Worm (Caenorhabditis elegans): Measurements from ENCODE around the gene srbc-78.

The srbc-78 gene

DNA sequence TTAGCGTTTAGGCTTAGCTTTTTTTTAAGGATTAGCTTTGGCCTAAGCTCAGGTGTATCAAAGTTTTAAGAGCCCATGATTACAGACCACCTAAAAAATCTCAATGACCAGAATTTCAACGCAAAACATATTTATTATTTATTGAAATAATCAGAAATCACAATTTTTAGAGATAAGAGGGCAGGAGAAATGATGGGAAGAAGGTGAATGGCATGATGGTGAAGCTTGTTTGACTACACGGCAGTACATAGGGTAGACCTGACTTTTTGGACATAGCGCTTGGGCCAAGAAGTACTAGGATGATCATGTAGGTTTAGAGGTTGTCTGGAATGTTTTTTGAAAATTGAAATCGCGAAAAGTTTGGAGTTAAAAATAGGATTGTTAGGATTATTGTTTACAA is 10.6 kb upstream of the srbc-78 start:
- TF ChIP-seq him-1 (tag; optimal IDR thresholded peaks at IDR 0.05): no peak
- no peak for TF ChIP-seq dao-5 (tag; optimal IDR thresholded peaks at IDR 0.05)

- no peak for TF ChIP-seq dao-5 (tag; optimal IDR thresholded peaks at IDR 0.05)
- no peak for TF ChIP-seq him-1 (tag; optimal IDR thresholded peaks at IDR 0.05)
- no peak for TF ChIP-seq W03F9.2 (tag; optimal IDR thresholded peaks at IDR 0.05)
Measured at ce11 chrV:20498980-20499379, 10.0 kb upstream of the srbc-78 start, which contains the start of gene dct-16. Gene dct-16, minus strand, starts transcription at chrV:20499057.

ce11 chrV:20497537-20497936 is 8.5 kb upstream of the srbc-78 start:
- TF ChIP-seq dao-5 (tag; optimal IDR thresholded peaks at IDR 0.05) (no peak), W03F9.2 (tag; optimal IDR thresholded peaks at IDR 0.05) (no peak), him-1 (tag; optimal IDR thresholded peaks at IDR 0.05) (no peak)

DNA sequence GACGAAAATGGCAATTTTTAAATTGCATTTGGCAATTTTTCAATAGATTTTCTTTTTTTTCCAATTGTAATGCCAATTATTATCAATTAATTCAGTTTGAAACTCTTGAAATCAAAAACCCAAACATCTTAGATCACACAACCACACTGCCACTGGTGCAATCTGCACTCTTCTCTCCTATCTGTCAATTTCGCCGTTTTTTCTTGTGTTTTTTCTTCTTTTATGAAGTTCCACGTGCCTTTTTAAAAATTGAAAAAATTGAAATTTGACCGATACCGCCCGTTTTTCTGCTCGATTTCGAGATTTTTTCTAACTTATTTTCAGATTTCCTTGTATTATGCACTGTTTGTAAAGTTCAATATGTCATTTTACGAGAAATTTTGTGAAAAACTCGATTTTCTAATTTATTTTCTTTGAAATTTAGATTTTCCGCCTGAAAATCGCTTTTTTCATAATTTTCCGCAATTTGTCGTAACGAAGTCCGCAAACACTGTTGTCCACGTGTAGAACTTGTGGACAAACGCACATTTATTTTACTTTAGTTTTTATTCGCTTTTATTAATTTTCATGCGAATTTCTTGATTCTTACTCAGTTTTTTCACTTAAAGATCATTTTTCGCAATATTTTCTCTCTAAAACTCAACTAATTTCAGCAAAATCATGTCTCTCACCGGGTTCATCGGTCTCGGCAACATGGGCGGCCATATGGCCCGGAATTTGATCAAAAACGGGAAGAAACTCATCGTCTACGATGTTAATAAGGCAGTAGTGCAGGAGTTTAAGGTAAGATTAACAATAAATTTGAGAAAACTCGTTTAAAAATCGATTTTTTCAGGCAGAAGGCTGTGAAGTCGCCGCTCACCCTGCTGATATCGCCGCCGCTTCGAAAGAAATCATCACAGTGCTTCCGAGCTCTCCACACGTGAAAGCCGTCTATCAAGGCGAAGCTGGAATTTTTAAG is 4.5 kb upstream of the srbc-78 start, which contains the start of gene B0250.5:
TSS of gene B0250.5 (plus strand) at position 654 of the 961 bp plus-strand sequence.
- no peak for TF ChIP-seq him-1 (tag; optimal IDR thresholded peaks at IDR 0.05)
- no peak for TF ChIP-seq W03F9.2 (tag; optimal IDR thresholded peaks at IDR 0.05)

DNA sequence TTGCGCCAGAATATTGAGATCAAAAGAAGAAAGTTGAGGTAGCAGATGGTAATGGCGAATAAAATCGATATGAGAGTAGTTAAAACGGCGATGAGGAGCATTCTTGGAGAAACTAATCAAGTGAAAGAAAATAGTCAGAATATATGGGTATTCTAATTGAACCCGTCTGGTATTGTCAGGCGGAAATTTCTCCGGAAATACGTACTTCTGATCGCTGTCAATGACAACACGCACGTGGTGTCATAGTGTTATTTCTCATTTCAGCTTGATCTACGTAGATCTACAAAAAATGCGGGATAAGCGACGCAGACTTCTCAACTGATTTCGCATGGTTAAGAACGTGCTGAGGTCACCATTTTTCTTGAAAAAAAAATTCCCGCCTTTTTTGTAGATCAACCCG is 3.4 kb upstream of the srbc-78 start, which contains the start of gene srbc-79:
TSS of gene srbc-79 (minus strand) at position 101 of the 400 bp plus-strand sequence.
- TF ChIP-seq W03F9.2 (tag; optimal IDR thresholded peaks at IDR 0.05) (no peak), him-1 (tag; optimal IDR thresholded peaks at IDR 0.05) (no peak), dao-5 (tag; optimal IDR thresholded peaks at IDR 0.05) (no peak)

ce11 chrV:20486549-20486948 is 2.5 kb downstream of the srbc-78 start:
- TF ChIP-seq W03F9.2 (tag; optimal IDR thresholded peaks at IDR 0.05) (no peak), him-1 (tag; optimal IDR thresholded peaks at IDR 0.05) (no peak)

DNA sequence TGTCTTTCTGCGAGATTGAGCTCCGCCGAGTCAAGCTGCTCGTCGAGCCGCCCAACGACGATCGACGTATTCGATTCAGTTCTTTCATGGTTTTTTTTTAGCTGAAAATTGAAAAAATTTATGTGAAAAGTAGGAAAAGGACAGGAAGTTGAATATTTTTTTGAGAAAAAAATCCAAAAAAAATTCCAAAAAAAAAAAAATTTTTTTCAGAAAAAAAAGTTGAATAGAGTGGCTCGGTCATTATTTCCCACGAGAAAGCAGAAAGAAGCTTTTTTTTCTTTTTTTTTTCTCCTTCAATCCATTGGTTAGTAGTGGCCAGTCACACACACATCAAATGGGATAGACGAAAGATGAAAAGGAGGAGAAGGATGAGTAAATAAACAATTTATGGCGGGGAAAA is 3.7 kb downstream of the srbc-78 start, which contains the start of gene dhcr-7:
TSS of gene dhcr-7 (minus strand) at position 101 of the 400 bp plus-strand sequence.
- TF ChIP-seq W03F9.2 (tag; optimal IDR thresholded peaks at IDR 0.05): no peak
- no peak for TF ChIP-seq him-1 (tag; optimal IDR thresholded peaks at IDR 0.05)
- TF ChIP-seq dao-5 (tag; optimal IDR thresholded peaks at IDR 0.05): no peak

DNA sequence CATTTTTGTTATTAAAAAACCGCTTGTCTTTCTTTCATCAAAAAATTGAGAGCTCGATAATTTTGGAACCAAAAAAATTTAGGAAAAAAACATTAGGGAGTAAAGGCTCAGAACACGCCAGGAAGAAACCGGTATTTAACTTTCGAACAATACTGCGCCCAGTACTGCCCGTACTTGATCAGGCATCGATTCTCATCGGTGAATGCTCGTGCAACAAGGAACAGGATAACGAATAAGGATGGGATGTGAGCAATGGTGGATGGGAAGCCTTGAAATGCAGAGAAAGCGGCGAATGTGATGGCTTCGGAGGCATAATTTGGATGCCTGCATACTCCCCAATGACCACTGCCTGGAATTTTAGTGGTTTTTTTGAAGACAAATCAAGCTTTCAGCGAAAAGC is 8.2 kb downstream of the srbc-78 start:
- TF ChIP-seq him-1 (tag; optimal IDR thresholded peaks at IDR 0.05) (no peak), W03F9.2 (tag; optimal IDR thresholded peaks at IDR 0.05) (no peak), dao-5 (tag; optimal IDR thresholded peaks at IDR 0.05) (no peak)

ce11 chrV:20479013-20479739 is 9.8 kb downstream of the srbc-78 start, which contains the start of the genes calf-1 and rpl-2:
Gene calf-1, minus strand, starts transcription at chrV:20479089.
Gene rpl-2, plus strand, starts transcription at chrV:20479689.
- TF ChIP-seq W03F9.2 (tag; optimal IDR thresholded peaks at IDR 0.05) (peak; percentile 33), dao-5 (tag; optimal IDR thresholded peaks at IDR 0.05) (no peak)

DNA sequence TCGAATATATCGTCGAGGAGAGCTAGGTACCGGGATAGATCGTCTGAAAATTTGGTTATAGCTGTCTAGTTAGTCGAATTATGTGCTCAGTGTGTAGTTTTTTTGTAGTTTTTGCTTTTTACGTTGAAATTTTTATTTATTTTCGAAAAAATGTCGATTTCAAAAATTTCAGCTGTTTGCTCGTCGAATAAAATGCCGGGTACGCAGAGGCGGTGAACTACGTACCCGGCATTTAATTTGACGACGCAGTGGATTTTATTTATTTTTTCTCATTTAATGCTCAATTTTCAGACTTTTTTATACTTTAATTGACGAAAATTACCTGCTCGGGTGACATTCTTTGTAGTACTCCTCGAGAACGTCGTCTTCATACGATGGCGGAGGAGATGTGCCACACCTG is 12.0 kb downstream of the srbc-78 start:
- TF ChIP-seq him-1 (tag; optimal IDR thresholded peaks at IDR 0.05) (no peak), W03F9.2 (tag; optimal IDR thresholded peaks at IDR 0.05) (no peak), dao-5 (tag; optimal IDR thresholded peaks at IDR 0.05) (no peak)

- no peak for TF ChIP-seq him-1 (tag; optimal IDR thresholded peaks at IDR 0.05)
Measured at ce11 chrV:20476514-20476913, 12.5 kb downstream of the srbc-78 start.

DNA sequence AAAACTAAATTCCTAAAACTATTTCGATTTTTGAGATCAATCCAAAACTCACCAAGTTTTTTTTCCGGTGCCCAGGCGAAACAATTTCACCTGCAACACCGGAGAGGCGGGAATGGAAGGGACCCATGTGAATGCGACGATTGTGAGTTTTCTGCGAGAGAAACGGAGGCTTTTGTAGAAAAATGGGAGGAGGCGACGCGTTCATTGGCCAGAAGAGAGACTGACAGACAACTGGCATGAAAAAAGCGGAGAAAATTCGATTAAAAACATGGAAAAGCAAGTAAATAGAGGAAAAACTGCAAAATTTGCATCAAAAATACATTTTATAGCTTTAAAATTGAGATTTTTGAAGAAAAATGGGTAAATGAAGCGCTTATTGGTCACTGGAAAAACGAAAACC is 13.2 kb downstream of the srbc-78 start, which contains the start of gene B0250.7:
TSS of gene B0250.7 (minus strand) at position 232 of the 400 bp plus-strand sequence.
- no peak for TF ChIP-seq dao-5 (tag; optimal IDR thresholded peaks at IDR 0.05)
- TF ChIP-seq W03F9.2 (tag; optimal IDR thresholded peaks at IDR 0.05): no peak
- TF ChIP-seq him-1 (tag; optimal IDR thresholded peaks at IDR 0.05): no peak

- TF ChIP-seq him-1 (tag; optimal IDR thresholded peaks at IDR 0.05) (no peak), dao-5 (tag; optimal IDR thresholded peaks at IDR 0.05) (no peak), W03F9.2 (tag; optimal IDR thresholded peaks at IDR 0.05) (no peak)
Measured at ce11 chrV:20475029-20475428, 14.0 kb downstream of the srbc-78 start.

- no peak for TF ChIP-seq him-1 (tag; optimal IDR thresholded peaks at IDR 0.05)
- no peak for TF ChIP-seq dao-5 (tag; optimal IDR thresholded peaks at IDR 0.05)
- no peak for TF ChIP-seq W03F9.2 (tag; optimal IDR thresholded peaks at IDR 0.05)
Measured at ce11 chrV:20470385-20470784, 18.6 kb downstream of the srbc-78 start, which contains the start of gene B0250.8. Gene B0250.8, minus strand, starts transcription at chrV:20470485.

Data from whole organism, L4/young adult.